Fruit fly (Drosophila melanogaster): ENCODE data around the gene simj.

dm6 chr3L:10658362-10659127, 6.0 kb upstream of the simj start:
- no peak for TF ChIP-seq CTCF (optimal IDR thresholded peaks at IDR 0.05)
- no peak for TF ChIP-seq CG8478 (optimal IDR thresholded peaks at IDR 0.05)
